Worm (Caenorhabditis elegans) whole organism, L3 larva: ENCODE results near the gene dbn-1.

Source experiments
- aly-2 ChIP-seq: fragments of 150-350 bp; optimal IDR thresholded peaks from 2 replicates; lab custom pipeline; 2014; ENCODE audit warnings: missing biosample characterization, missing genetic modification characterization
- ama-1 ChIP-seq: fragments of 150-350 bp; optimal IDR thresholded peaks from 2 replicates; lab custom pipeline; 2018
- ceh-9 ChIP-seq: sonication (generic microtip); optimal IDR thresholded peaks from 2 replicates; lab custom pipeline; 2018; ENCODE audit warnings: missing biosample characterization, missing genetic modification characterization
- nhr-237 ChIP-seq: fragments of 150-350 bp; optimal IDR thresholded peaks from 2 replicates; lab custom pipeline; 2014; ENCODE audit warnings: missing biosample characterization, missing genetic modification characterization
- nhr-77 ChIP-seq: fragments of 150-350 bp; optimal IDR thresholded peaks from 2 replicates; lab custom pipeline; 2014; ENCODE audit warnings: missing biosample characterization, missing genetic modification characterization
- pqm-1 ChIP-seq: fragments of 150-350 bp; optimal IDR thresholded peaks from 2 replicates; lab custom pipeline; 2017; ENCODE audit warnings: missing biosample characterization, missing genetic modification characterization, inconsistent platforms
- snpc-4 ChIP-seq: fragments of 150-350 bp; optimal IDR thresholded peaks from 2 replicates; lab custom pipeline; 2014; ENCODE audit warnings: missing biosample characterization, missing genetic modification characterization

DNA sequence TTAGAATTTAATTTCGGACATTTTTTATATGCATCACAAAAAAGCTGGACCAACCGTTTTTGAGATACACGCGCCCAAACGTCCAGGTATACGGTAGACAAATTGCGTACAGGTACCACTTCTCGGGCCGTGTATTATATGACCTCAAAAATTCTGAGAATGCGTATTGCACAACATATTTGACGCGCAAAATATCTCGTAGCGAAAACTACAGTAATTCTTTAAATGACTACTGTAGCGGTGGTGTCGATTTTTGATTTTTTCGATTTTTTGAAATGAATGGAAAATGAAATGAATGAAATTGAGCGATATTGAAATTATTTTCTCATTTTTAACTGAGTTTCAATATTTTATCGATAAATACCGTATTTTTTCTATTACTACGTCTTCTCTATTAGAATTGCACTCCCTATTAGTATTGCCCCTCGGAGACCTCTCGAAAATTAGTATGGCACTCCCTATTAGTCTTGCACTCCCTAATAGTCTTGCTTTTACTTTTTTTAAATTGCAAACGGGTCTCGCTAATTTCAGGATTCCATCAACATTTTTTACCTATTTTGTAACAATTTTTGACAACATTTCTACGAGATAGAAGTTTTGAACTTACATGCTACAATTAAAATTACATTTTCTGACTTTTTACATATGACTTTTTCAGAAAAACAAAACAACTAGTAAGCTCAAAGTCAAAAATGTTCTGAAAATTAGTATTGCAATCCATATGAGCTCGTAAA, 17.7 kb upstream of the dbn-1 start:
- TF ChIP-seq aly-2 (no peak), pqm-1 (no peak), ceh-9 (tag; lab: Kevin White, UChicago) (no peak), nhr-237 (tag; lab: Kevin White, UChicago) (no peak), snpc-4 (no peak), nhr-77 (tag; lab: Kevin White, UChicago) (no peak), ama-1 (lab: Kevin White, UChicago) (no peak)
